Worm (Caenorhabditis elegans) whole organism, young adult: ENCODE measurements around the gene mdf-2.

Experiments used
- lag-1 ChIP-seq: fragments of 200-800 bp; sonication (Bioruptor generic); IDR thresholded peaks from 2 replicates; pipeline ENCODE4 v1.3.6; 2022; ENCODE audit warnings: missing genetic modification reagents, missing genetic modification characterization, missing compliant biosample characterization
- lin-35 ChIP-seq, 3 experiments: fragments of 150-350 bp in 2 of 3; sonication (generic microtip) in 1 of 3; optimal IDR thresholded peaks; 2 replicates each; lab custom pipeline; 2014 to 2018; ENCODE audit warnings: missing biosample characterization in 3 of 3, missing genetic modification characterization in 3 of 3, missing genetic modification reagents in 3 of 3

ce11 chrIV:2656400-2657139, 15.6 kb upstream of the mdf-2 start:
- no peak for TF ChIP-seq lag-1 (GFP tag; lab: Robert Waterston, UW)
- no peak for TF ChIP-seq lin-35 (GFP tag; optimal IDR thresholded peaks at IDR 0.05; lab: Kevin White, UChicago)
